Worm (Caenorhabditis elegans) whole organism, late embryonic: ENCODE data around the gene W01A11.7.

Source experiments
- C08G9.2 ChIP-seq: sonication (generic microtip); optimal IDR thresholded peaks from 2 replicates; lab custom pipeline; 2016; ENCODE audit warnings: mild to moderate bottlenecking, missing genetic modification characterization, moderate library complexity, missing compliant biosample characterization
- ahr-1 ChIP-seq: sonication (generic microtip); optimal IDR thresholded peaks from 2 replicates; lab custom pipeline; 2016; ENCODE audit warnings: missing genetic modification characterization, missing compliant biosample characterization
- ceh-14 ChIP-seq: sonication (generic microtip); optimal IDR thresholded peaks from 2 replicates; lab custom pipeline; 2016; ENCODE audit warnings: missing genotype, missing genetic modification characterization, missing compliant biosample characterization
- ceh-18 ChIP-seq: sonication (generic microtip); optimal IDR thresholded peaks from 2 replicates; lab custom pipeline; 2016; ENCODE audit warnings: missing genetic modification characterization, missing compliant biosample characterization
- ceh-19 ChIP-seq: fragments of 200-800 bp; sonication (Bioruptor generic); optimal IDR thresholded peaks from 2 replicates; lab custom pipeline; 2018; ENCODE audit warnings: mild to moderate bottlenecking, missing genetic modification characterization, missing compliant biosample characterization
- ceh-31 ChIP-seq: sonication (generic microtip); optimal IDR thresholded peaks from 2 replicates; lab custom pipeline; 2016; ENCODE audit warnings: missing genetic modification characterization, missing compliant biosample characterization
- ceh-34 ChIP-seq: sonication (generic microtip); optimal IDR thresholded peaks from 2 replicates; lab custom pipeline; 2016; ENCODE audit warnings: mild to moderate bottlenecking, missing genetic modification characterization, missing compliant biosample characterization
- ceh-45 ChIP-seq: fragments of 200-800 bp; sonication (Bioruptor generic); IDR thresholded peaks from 2 replicates; pipeline ENCODE4 v1.3.6; 2022; ENCODE audit warnings: missing genetic modification reagents, missing genetic modification characterization, missing compliant biosample characterization
- ceh-6 ChIP-seq: fragments of 200-800 bp; sonication (Bioruptor generic); optimal IDR thresholded peaks from 2 replicates; lab custom pipeline; 2018; ENCODE audit warnings: mild to moderate bottlenecking, missing genetic modification characterization, missing compliant biosample characterization
- dmd-4 ChIP-seq: sonication (generic microtip); optimal IDR thresholded peaks from 2 replicates; lab custom pipeline; 2016; ENCODE audit warnings: borderline replicate concordance, missing genetic modification characterization, missing compliant biosample characterization
- elt-2 ChIP-seq: sonication (generic microtip); optimal IDR thresholded peaks from 2 replicates; lab custom pipeline; 2016; ENCODE audit warnings: missing genetic modification reagents, missing genetic modification characterization, missing compliant biosample characterization
- elt-4 ChIP-seq: sonication (generic microtip); optimal IDR thresholded peaks from 2 replicates; lab custom pipeline; 2016; ENCODE audit warnings: missing genetic modification characterization, missing compliant biosample characterization
- ets-4 ChIP-seq: sonication (generic microtip); optimal IDR thresholded peaks from 2 replicates; lab custom pipeline; 2016; ENCODE audit warnings: missing genetic modification characterization, missing compliant biosample characterization
- eyg-1 ChIP-seq: sonication (generic microtip); optimal IDR thresholded peaks from 2 replicates; lab custom pipeline; 2016; ENCODE audit warnings: missing genotype, missing genetic modification characterization, missing compliant biosample characterization
- fkh-6 ChIP-seq: sonication (generic microtip); optimal IDR thresholded peaks from 2 replicates; lab custom pipeline; 2016; ENCODE audit warnings: missing genetic modification characterization, missing compliant biosample characterization
- hlh-15 ChIP-seq: sonication (generic microtip); optimal IDR thresholded peaks from 2 replicates; lab custom pipeline; 2016; ENCODE audit warnings: missing genetic modification characterization, missing compliant biosample characterization
- lin-11 ChIP-seq: fragments of 200-800 bp; sonication (Bioruptor generic); optimal IDR thresholded peaks from 2 replicates; lab custom pipeline; 2018; ENCODE audit warnings: mild to moderate bottlenecking, missing genetic modification characterization, missing compliant biosample characterization
- madf-2 ChIP-seq: sonication (generic microtip); optimal IDR thresholded peaks from 2 replicates; lab custom pipeline; 2017; ENCODE audit warnings: missing genetic modification characterization, missing compliant biosample characterization
- nfya-1 ChIP-seq: sonication (generic microtip); optimal IDR thresholded peaks from 2 replicates; lab custom pipeline; 2017; ENCODE audit warnings: missing genetic modification characterization, mild to moderate bottlenecking, missing compliant biosample characterization, antibody characterized with exemption, moderate library complexity
- pag-3 ChIP-seq: sonication (generic microtip); optimal IDR thresholded peaks from 2 replicates; lab custom pipeline; 2016; ENCODE audit warnings: missing compliant biosample characterization, missing genetic modification characterization, borderline replicate concordance
- pax-1 ChIP-seq: fragments of 150-350 bp; optimal IDR thresholded peaks from 2 replicates; lab custom pipeline; 2014; ENCODE audit warnings: missing biosample characterization, missing genetic modification characterization
- pha-4 ChIP-seq: fragments of 150-350 bp; optimal IDR thresholded peaks from 2 replicates; lab custom pipeline; 2018; ENCODE audit warnings: missing biosample characterization, missing genetic modification reagents, missing genetic modification characterization
- ref-2 ChIP-seq: sonication (generic microtip); optimal IDR thresholded peaks from 2 replicates; lab custom pipeline; 2016; ENCODE audit warnings: missing genetic modification characterization, missing compliant biosample characterization
- rnt-1 ChIP-seq: sonication (generic microtip); optimal IDR thresholded peaks from 2 replicates; lab custom pipeline; 2016; ENCODE audit warnings: missing genetic modification characterization, missing compliant biosample characterization
- sdc-2 ChIP-seq: sonication (generic microtip); optimal IDR thresholded peaks from 2 replicates; lab custom pipeline; 2016; ENCODE audit warnings: missing genotype, missing genetic modification characterization, missing compliant biosample characterization
- sox-2 ChIP-seq: fragments of 200-800 bp; sonication (Bioruptor generic); IDR thresholded peaks from 2 replicates; pipeline ENCODE4 v1.3.6; 2022; ENCODE audit warnings: missing genetic modification reagents, missing genetic modification characterization, missing compliant biosample characterization
- ttx-3 ChIP-seq: sonication (generic microtip); optimal IDR thresholded peaks from 2 replicates; lab custom pipeline; 2016; ENCODE audit warnings: missing genetic modification reagents, missing genetic modification characterization, missing compliant biosample characterization
- unc-55 ChIP-seq: sonication (generic microtip); optimal IDR thresholded peaks from 2 replicates; lab custom pipeline; 2017; ENCODE audit warnings: missing biosample characterization, missing genetic modification reagents, missing genetic modification characterization
- unc-86 ChIP-seq: sonication (generic microtip); optimal IDR thresholded peaks from 2 replicates; lab custom pipeline; 2016; ENCODE audit warnings: missing genetic modification characterization, missing compliant biosample characterization

W01A11.7 gene

DNA sequence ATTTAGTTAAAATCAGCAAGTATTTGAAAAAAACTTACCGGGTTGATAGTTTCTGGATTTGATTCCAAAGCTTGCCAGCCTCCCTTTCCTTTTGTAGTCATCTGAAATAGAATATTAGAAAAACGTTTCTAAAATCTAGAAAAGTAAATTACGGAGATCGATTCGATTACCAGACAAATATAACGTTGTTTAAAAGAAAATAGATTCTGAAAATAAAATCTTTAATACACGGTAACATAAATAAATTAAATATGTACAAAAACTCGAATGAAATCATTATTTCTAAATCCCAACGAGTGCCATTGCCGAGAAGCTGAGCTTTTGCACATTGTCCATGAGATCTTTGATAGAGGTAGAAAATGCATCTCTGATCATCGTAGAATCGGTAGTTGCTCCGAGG, 3.5 kb upstream of the W01A11.7 start, which contains the start of gene ubh-3:
Gene ubh-3 (minus strand): TSS at position 101 of the 400 bp plus-strand sequence.
- TF ChIP-seq ets-4 (tag; lab: Kevin White, UChicago) (no peak), lin-11 (tag; lab: Kevin White, UChicago) (no peak), madf-2 (tag; lab: Kevin White, UChicago) (no peak), elt-4 (tag; lab: Kevin White, UChicago) (no peak), unc-86 (tag; lab: Kevin White, UChicago) (no peak), pag-3 (tag; lab: Kevin White, UChicago) (no peak), ref-2 (tag; lab: Kevin White, UChicago) (no peak), nfya-1 (tag; lab: Kevin White, UChicago) (no peak), pha-4 (no peak), C08G9.2 (tag; lab: Kevin White, UChicago) (no peak), elt-2 (tag; lab: Kevin White, UChicago) (no peak), pax-1 (tag; lab: Kevin White, UChicago) (no peak), hlh-15 (tag; lab: Kevin White, UChicago) (no peak), ttx-3 (tag; lab: Kevin White, UChicago) (no peak), ceh-19 (GFP tag; lab: Kevin White, UChicago) (no peak), sdc-2 (tag; lab: Kevin White, UChicago) (no peak)

DNA sequence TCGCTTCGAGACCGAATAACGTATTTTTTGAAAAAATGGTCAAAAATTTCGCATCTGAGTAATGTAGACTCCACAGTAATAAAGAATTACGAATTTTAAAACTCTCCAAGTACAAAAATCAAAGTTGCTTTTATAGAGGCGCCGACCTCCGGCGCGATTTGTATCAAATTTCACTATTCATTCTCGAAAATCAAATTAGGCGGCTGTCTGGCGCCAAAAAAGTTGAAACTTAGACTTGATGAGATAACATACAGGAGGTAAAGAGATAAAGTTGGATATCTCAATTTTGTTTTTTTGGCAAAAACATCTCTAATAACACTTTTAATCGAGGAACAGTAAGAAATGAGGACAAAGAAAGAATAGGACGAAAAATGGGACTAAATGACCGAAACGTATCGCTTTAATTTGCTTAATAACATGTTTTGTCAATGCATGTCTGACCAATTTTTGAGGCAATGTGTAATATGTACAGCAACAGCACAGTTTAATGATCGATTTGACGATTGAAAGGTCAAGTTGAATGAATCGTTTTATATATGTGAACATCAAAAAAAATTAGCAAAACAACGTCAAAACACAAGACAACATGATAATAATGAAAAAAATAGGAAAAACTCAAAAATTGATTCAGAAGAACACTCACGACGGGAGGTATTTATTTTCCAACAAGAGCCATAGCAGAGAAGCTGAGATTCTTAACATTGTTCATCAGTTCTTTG, 1.2 kb upstream of the W01A11.7 start:
- no peak for TF ChIP-seq ahr-1
- no peak for TF ChIP-seq eyg-1
- no peak for TF ChIP-seq ceh-18 (tag; lab: Kevin White, UChicago)
- TF ChIP-seq ceh-6 (GFP tag; lab: Kevin White, UChicago) = no peak
- no peak for TF ChIP-seq ceh-45 (GFP tag; lab: Robert Waterston, UW)

DNA sequence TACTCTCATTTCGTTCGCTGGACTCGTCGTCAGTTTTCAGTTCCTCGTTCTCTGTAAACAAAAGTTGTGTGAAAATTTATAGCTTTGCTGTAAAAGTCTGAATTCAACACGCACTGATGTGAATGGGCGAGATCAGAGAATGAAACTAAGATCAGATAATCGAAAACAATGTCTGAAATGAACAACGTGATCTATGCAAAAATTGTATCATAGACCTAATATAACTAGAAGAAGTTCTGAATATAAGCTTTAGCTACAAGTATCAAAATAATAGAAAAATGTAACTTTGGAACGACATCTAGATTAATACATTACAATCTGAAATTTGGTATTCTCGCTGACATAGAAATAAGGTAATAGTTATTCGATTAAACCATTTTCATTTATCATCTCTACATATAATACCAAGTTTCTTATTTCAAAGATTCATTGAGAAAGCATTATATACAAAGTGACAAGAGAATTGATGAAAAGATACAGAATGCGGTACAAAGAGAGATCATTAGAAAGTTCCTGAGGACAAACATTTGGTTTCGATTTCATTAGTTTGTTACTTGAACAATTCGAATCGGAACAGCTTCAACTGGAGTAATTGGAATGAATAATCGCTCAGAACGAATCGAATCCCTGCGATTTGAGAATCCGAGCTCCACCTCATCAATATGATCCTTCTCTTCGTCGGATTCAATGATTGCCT, 910 bp downstream of the W01A11.7 start, which contains the start of gene moc-2:
Gene moc-2 (minus strand): TSS at position 51 of the 697 bp plus-strand sequence.
- TF ChIP-seq elt-4 (tag; lab: Kevin White, UChicago) (no peak), sox-2 (GFP tag; lab: Robert Waterston, UW) (no peak), hlh-15 (tag; lab: Kevin White, UChicago) (no peak), unc-55 (GFP tag; lab: Kevin White, UChicago) (no peak), pha-4 (no peak), ceh-34 (tag; lab: Kevin White, UChicago) (no peak), unc-86 (tag; lab: Kevin White, UChicago) (no peak), dmd-4 (tag; lab: Kevin White, UChicago) (no peak), ceh-45 (GFP tag; lab: Robert Waterston, UW) (no peak), ceh-14 (no peak), fkh-6 (tag; lab: Kevin White, UChicago) (no peak), ets-4 (tag; lab: Kevin White, UChicago) (no peak), nfya-1 (tag; lab: Kevin White, UChicago) (no peak), pax-1 (tag; lab: Kevin White, UChicago) (no peak), ceh-6 (GFP tag; lab: Kevin White, UChicago) (no peak), ceh-31 (tag; lab: Kevin White, UChicago) (no peak), rnt-1 (tag; lab: Kevin White, UChicago) (no peak)

DNA sequence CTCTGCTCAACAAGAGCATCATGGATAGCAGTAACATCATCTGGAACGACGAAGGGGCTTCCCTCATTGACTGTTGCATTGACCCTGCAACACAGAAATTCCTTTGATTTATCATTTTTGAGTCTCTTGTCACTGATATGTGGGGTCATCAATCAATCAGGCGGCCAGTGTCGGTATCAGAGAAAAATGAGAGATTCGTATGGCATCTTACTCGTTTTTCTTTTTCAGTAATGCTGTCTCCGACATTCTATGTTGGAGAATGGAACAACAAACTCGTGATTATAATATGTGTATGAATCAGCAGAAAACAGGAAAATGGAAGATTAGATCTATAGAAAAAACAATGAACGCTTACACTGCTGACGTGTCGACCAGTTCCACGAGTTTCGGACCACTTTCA, 2.0 kb downstream of the W01A11.7 start:
- TF ChIP-seq unc-55 (GFP tag; lab: Kevin White, UChicago) = peak; percentile 59
- TF ChIP-seq elt-4 (tag; lab: Kevin White, UChicago) = no peak

DNA sequence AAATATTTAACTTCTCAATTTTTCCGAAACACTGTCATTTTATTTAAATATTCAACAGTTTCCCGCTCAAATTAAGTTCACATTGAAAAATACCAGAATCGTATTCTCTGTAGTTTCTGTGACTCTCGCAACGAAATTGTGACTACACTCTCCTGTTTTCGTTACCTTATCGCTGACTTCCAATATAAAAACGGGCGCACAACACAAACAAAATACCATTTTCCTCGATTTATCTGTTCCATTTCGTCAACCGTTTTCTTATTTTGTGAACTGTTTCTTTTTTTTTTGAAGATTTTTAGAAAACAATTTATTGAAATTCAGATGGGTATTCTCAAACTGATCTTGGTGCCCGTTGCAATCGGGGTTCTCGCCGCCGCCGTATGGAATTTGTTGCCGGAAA, 6.3 kb downstream of the W01A11.7 start, which contains the start of gene W01A11.1:
Gene W01A11.1 (plus strand): TSS at position 322 of the 400 bp plus-strand sequence.
- TF ChIP-seq rnt-1 (tag; lab: Kevin White, UChicago) (no peak), unc-55 (GFP tag; lab: Kevin White, UChicago) (no peak), sox-2 (GFP tag; lab: Robert Waterston, UW) (no peak), ahr-1 (no peak)
